Worm (Caenorhabditis elegans): ENCODE data around the gene ttr-14.

DNA sequence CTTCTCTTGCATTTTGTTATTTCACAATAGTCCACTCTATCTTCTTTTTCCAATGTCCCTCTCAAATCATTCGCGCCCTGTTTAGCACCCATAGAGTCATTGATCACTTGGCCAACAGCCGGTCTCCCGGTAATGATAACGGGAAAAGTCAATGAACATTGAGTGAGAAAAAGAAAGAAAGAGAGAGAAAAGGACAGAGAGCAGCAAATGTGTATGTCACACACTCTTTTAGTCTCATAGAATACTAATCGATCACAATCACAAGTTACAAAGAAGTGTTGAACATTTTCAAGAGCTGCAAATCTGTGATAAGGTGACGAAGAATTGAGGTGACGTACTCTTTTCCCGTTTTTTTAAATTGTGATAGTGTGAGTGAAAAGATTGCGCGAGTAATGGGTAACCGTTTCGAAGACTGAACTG lies 15.1 kb upstream of the ttr-14 start:
- TF ChIP-seq nhr-25 (tag; optimal IDR thresholded peaks at IDR 0.05) (peak; percentile 50), fos-1 (tag; optimal IDR thresholded peaks at IDR 0.05) (no peak), ceh-9 (tag; optimal IDR thresholded peaks at IDR 0.05) (no peak), ama-1 (optimal IDR thresholded peaks at IDR 0.05) (no peak), nhr-76 (tag; optimal IDR thresholded peaks at IDR 0.05) (no peak)

Data from whole organism, L3 larva.